Worm (Caenorhabditis elegans) whole organism, late embryonic: ENCODE data around the gene btb-7.

Source experiments
- C08G9.2 ChIP-seq: sonication (generic microtip); optimal IDR thresholded peaks from 2 replicates; lab custom pipeline; 2016; ENCODE audit warnings: mild to moderate bottlenecking, missing genetic modification characterization, moderate library complexity, missing compliant biosample characterization
- ceh-2 ChIP-seq: sonication (generic microtip); optimal IDR thresholded peaks from 2 replicates; lab custom pipeline; 2016; ENCODE audit warnings: missing genotype, missing genetic modification characterization, missing compliant biosample characterization
- dmd-4 ChIP-seq: sonication (generic microtip); optimal IDR thresholded peaks from 2 replicates; lab custom pipeline; 2016; ENCODE audit warnings: borderline replicate concordance, missing genetic modification characterization, missing compliant biosample characterization
- ets-4 ChIP-seq: sonication (generic microtip); optimal IDR thresholded peaks from 2 replicates; lab custom pipeline; 2016; ENCODE audit warnings: missing genetic modification characterization, missing compliant biosample characterization
- fkh-10 ChIP-seq: fragments of 150-350 bp; optimal IDR thresholded peaks from 2 replicates; lab custom pipeline; 2014; ENCODE audit warnings: missing biosample characterization, missing genetic modification reagents, missing genetic modification characterization
- hlh-6 ChIP-seq: sonication (generic microtip); optimal IDR thresholded peaks from 2 replicates; lab custom pipeline; 2016; ENCODE audit warnings: missing genotype, missing genetic modification characterization, missing compliant biosample characterization
- nhr-11 ChIP-seq: fragments of 150-350 bp; optimal IDR thresholded peaks from 2 replicates; lab custom pipeline; 2014; ENCODE audit warnings: missing biosample characterization, missing genetic modification characterization
- pha-2 ChIP-seq: sonication (generic microtip); optimal IDR thresholded peaks from 2 replicates; lab custom pipeline; 2017; ENCODE audit warnings: mild to moderate bottlenecking, missing genetic modification characterization, missing compliant biosample characterization
- pha-4 ChIP-seq: fragments of 150-350 bp; optimal IDR thresholded peaks from 2 replicates; lab custom pipeline; 2018; ENCODE audit warnings: missing biosample characterization, missing genetic modification reagents, missing genetic modification characterization
- pqm-1 ChIP-seq: sonication (generic microtip); optimal IDR thresholded peaks from 2 replicates; lab custom pipeline; 2016; ENCODE audit warnings: missing genetic modification characterization, missing compliant biosample characterization
- rnt-1 ChIP-seq: sonication (generic microtip); optimal IDR thresholded peaks from 2 replicates; lab custom pipeline; 2016; ENCODE audit warnings: missing genetic modification characterization, missing compliant biosample characterization
- sdc-2 ChIP-seq: sonication (generic microtip); optimal IDR thresholded peaks from 2 replicates; lab custom pipeline; 2016; ENCODE audit warnings: missing genotype, missing genetic modification characterization, missing compliant biosample characterization
- tbx-2 ChIP-seq: sonication (generic microtip); optimal IDR thresholded peaks from 2 replicates; lab custom pipeline; 2016; ENCODE audit warnings: missing genetic modification characterization, missing compliant biosample characterization

DNA sequence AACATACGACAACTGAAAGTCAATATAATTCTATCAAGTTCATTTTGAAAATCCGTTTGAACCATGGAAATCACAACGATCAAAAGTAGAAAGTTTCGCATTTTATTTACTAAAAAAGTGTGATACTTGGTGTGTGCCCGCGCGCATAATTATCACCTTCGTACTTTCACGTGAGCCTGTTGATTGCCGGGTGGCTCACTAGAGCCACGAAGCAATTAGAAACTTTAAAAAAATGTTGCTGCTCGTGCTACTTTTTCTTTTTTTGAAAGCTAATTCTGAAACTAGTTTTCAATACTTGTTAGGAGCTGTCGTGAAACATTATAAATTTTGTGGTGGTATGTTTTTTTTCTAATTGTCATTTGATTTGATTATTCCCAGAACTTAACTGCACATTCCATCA is 25.8 kb downstream of the btb-7 start, which contains the start of the genes irld-9 and irld-33:
- no peak for TF ChIP-seq fkh-10 (GFP tag; lab: Kevin White, UChicago)
- no peak for TF ChIP-seq pha-4
- TF ChIP-seq dmd-4: no peak
- TF ChIP-seq rnt-1: no peak
- TF ChIP-seq hlh-6 (tag; lab: Kevin White, UChicago): no peak
- no peak for TF ChIP-seq tbx-2 (tag; lab: Kevin White, UChicago)
- TF ChIP-seq pqm-1 (tag; lab: Kevin White, UChicago): no peak
- no peak for TF ChIP-seq ets-4 (tag; lab: Kevin White, UChicago)
- TF ChIP-seq sdc-2 (tag; lab: Kevin White, UChicago): no peak
- TF ChIP-seq ceh-2 (tag; lab: Kevin White, UChicago): no peak
- no peak for TF ChIP-seq C08G9.2 (tag; lab: Kevin White, UChicago)
- no peak for TF ChIP-seq pha-2 (tag; lab: Kevin White, UChicago)
- TF ChIP-seq nhr-11: no peak
